Worm (Caenorhabditis elegans) whole organism, young adult: ENCODE measurements around the gene str-155.

Experiments used
- B0035.1 ChIP-seq: sonication (generic microtip); optimal IDR thresholded peaks from 2 replicates; lab custom pipeline; 2016; ENCODE audit warnings: missing genetic modification characterization, mild to moderate bottlenecking, missing compliant biosample characterization, missing genotype, missing genetic modification reagents
- B0261.1 ChIP-seq: sonication (generic microtip); optimal IDR thresholded peaks from 2 replicates; lab custom pipeline; 2016; ENCODE audit warnings: mild to moderate bottlenecking, missing genetic modification characterization, moderate library complexity, missing compliant biosample characterization
- B0336.3 ChIP-seq: fragments of 200-800 bp; sonication (Bioruptor generic); IDR thresholded peaks from 2 replicates; pipeline ENCODE4 v1.3.6; 2022; ENCODE audit warnings: missing genetic modification characterization, missing compliant biosample characterization
- C17E4.6 ChIP-seq: fragments of 200-800 bp; sonication (Bioruptor generic); IDR thresholded peaks from 2 replicates; pipeline ENCODE4 v1.3.6; 2022; ENCODE audit warnings: missing genetic modification reagents, missing genetic modification characterization, missing compliant biosample characterization
- F39B2.1 ChIP-seq: fragments of 200-800 bp; sonication (Bioruptor generic); IDR thresholded peaks from 2 replicates; pipeline ENCODE4 v1.3.6; 2022; ENCODE audit warnings: missing genetic modification reagents, missing genetic modification characterization, missing compliant biosample characterization
- F49E8.2 ChIP-seq: sonication (generic microtip); optimal IDR thresholded peaks from 3 replicates; lab custom pipeline; 2017; ENCODE audit warnings: missing genetic modification characterization, mild to moderate bottlenecking, missing compliant biosample characterization, antibody characterized with exemption, moderate library complexity; ENCODE audit not compliant: insufficient read depth
- F57A8.1 ChIP-seq: fragments of 200-800 bp; sonication (Bioruptor generic); optimal IDR thresholded peaks from 2 replicates; lab custom pipeline; 2018; ENCODE audit warnings: mild to moderate bottlenecking, missing genetic modification characterization, moderate library complexity, missing compliant biosample characterization
- F57C9.4 ChIP-seq: sonication (generic microtip); optimal IDR thresholded peaks from 2 replicates; lab custom pipeline; 2017; ENCODE audit warnings: mild to moderate bottlenecking, missing genetic modification characterization, missing compliant biosample characterization
- T26A5.8 ChIP-seq: sonication (generic microtip); optimal IDR thresholded peaks from 2 replicates; lab custom pipeline; 2016; ENCODE audit warnings: missing genetic modification characterization, missing compliant biosample characterization
- Y53F4B.3 ChIP-seq: fragments of 200-800 bp; sonication (Bioruptor generic); IDR thresholded peaks from 2 replicates; pipeline ENCODE4 v1.3.6; 2022; ENCODE audit warnings: missing genetic modification reagents, missing genetic modification characterization, missing compliant biosample characterization
- Y79H2A.3 ChIP-seq: fragments of 200-800 bp; sonication (Bioruptor generic); conservative IDR thresholded peaks from 2 replicates; pipeline ENCODE4 v1.3.6; 2022; ENCODE audit warnings: missing genetic modification reagents, missing genetic modification characterization, missing compliant biosample characterization
- ZK185.1 ChIP-seq: sonication (generic microtip); optimal IDR thresholded peaks from 2 replicates; lab custom pipeline; 2016; ENCODE audit warnings: mild to moderate bottlenecking, missing genetic modification characterization, missing compliant biosample characterization; ENCODE audit not compliant: poor library complexity, severe bottlenecking
- aptf-3 ChIP-seq: fragments of 200-800 bp; sonication (Bioruptor generic); IDR thresholded peaks from 2 replicates; pipeline ENCODE4 v1.3.6; 2022; ENCODE audit warnings: missing genetic modification characterization, missing compliant biosample characterization
- attf-5 ChIP-seq: fragments of 200-800 bp; sonication (Bioruptor generic); optimal IDR thresholded peaks from 2 replicates; lab custom pipeline; 2018; ENCODE audit warnings: mild to moderate bottlenecking, missing genetic modification characterization, missing compliant biosample characterization
- bed-2 ChIP-seq: fragments of 200-800 bp; sonication (Bioruptor generic); IDR thresholded peaks from 2 replicates; pipeline ENCODE4 v1.3.6; 2022; ENCODE audit warnings: missing genetic modification reagents, missing genetic modification characterization, missing compliant biosample characterization
- ceh-40 ChIP-seq: fragments of 200-800 bp; sonication (Bioruptor generic); IDR thresholded peaks from 2 replicates; pipeline ENCODE4 v1.3.6; 2022; ENCODE audit warnings: missing genetic modification characterization, missing compliant biosample characterization
- ceh-79 ChIP-seq: sonication (generic microtip); optimal IDR thresholded peaks from 2 replicates; lab custom pipeline; 2017; ENCODE audit warnings: mild to moderate bottlenecking, missing genetic modification characterization, missing compliant biosample characterization
- egl-18 ChIP-seq: fragments of 200-800 bp; sonication (Bioruptor generic); IDR thresholded peaks from 2 replicates; pipeline ENCODE4 v1.3.6; 2022; ENCODE audit warnings: missing genetic modification reagents, missing genetic modification characterization, missing compliant biosample characterization
- egl-44 ChIP-seq: fragments of 200-800 bp; sonication (Bioruptor generic); IDR thresholded peaks from 2 replicates; pipeline ENCODE4 v1.3.6; 2022; ENCODE audit warnings: missing genetic modification reagents, missing genetic modification characterization, missing compliant biosample characterization
- egrh-3 ChIP-seq: fragments of 200-800 bp; sonication (Bioruptor generic); IDR thresholded peaks from 2 replicates; pipeline ENCODE4 v1.3.6; 2022; ENCODE audit warnings: missing genetic modification reagents, missing genetic modification characterization, missing compliant biosample characterization
- ekl-4 ChIP-seq: fragments of 200-800 bp; sonication (Bioruptor generic); IDR thresholded peaks from 2 replicates; pipeline ENCODE4 v1.3.6; 2022; ENCODE audit warnings: missing genetic modification reagents, missing genetic modification characterization, missing compliant biosample characterization
- gei-17 ChIP-seq: fragments of 200-800 bp; sonication (Bioruptor generic); optimal IDR thresholded peaks from 2 replicates; lab custom pipeline; 2018; ENCODE audit warnings: mild to moderate bottlenecking, missing genetic modification characterization, missing compliant biosample characterization
- hlh-12 ChIP-seq: sonication (generic microtip); optimal IDR thresholded peaks from 2 replicates; lab custom pipeline; 2016; ENCODE audit warnings: missing genetic modification characterization, missing compliant biosample characterization
- hmg-20 ChIP-seq: fragments of 200-800 bp; sonication (Bioruptor generic); IDR thresholded peaks from 2 replicates; pipeline ENCODE4 v1.3.6; 2022; ENCODE audit warnings: missing genetic modification reagents, missing genetic modification characterization, missing compliant biosample characterization
- let-607 ChIP-seq, 2 experiments: fragments of 200-800 bp in 1 of 2; sonication (Bioruptor generic) in 1 of 2; sonication (generic microtip) in 1 of 2; optimal IDR thresholded peaks; 2 replicates each; lab custom pipeline; 2016 to 2018; ENCODE audit warnings: mild to moderate bottlenecking in 2 of 2, missing compliant biosample characterization in 2 of 2, missing genetic modification characterization in 2 of 2, moderate library complexity in 2 of 2, missing genotype in 1 of 2
- lin-26 ChIP-seq: fragments of 200-800 bp; sonication (Bioruptor generic); IDR thresholded peaks from 2 replicates; pipeline ENCODE4 v1.3.6; 2022; ENCODE audit warnings: missing genetic modification reagents, missing genetic modification characterization, missing compliant biosample characterization
- lin-35 ChIP-seq, 3 experiments: fragments of 150-350 bp in 2 of 3; sonication (generic microtip) in 1 of 3; optimal IDR thresholded peaks; 2 replicates each; lab custom pipeline; 2014 to 2018; ENCODE audit warnings: missing biosample characterization in 3 of 3, missing genetic modification characterization in 3 of 3, missing genetic modification reagents in 3 of 3
- lin-40 ChIP-seq: sonication (generic microtip); optimal IDR thresholded peaks from 2 replicates; lab custom pipeline; 2016; ENCODE audit warnings: missing genetic modification characterization, mild to moderate bottlenecking, missing compliant biosample characterization, missing genotype, missing genetic modification reagents
- lin-54 ChIP-seq: fragments of 200-800 bp; sonication (Bioruptor generic); optimal IDR thresholded peaks from 2 replicates; lab custom pipeline; 2018; ENCODE audit warnings: mild to moderate bottlenecking, missing genetic modification characterization, missing compliant biosample characterization
- madf-6 ChIP-seq: fragments of 200-800 bp; sonication (Bioruptor generic); IDR thresholded peaks from 2 replicates; pipeline ENCODE4 v1.3.6; 2022; ENCODE audit warnings: missing genetic modification reagents, missing genetic modification characterization, missing compliant biosample characterization
- madf-8 ChIP-seq: fragments of 200-800 bp; sonication (Bioruptor generic); conservative IDR thresholded peaks from 2 replicates; pipeline ENCODE4 v1.3.6; 2022; ENCODE audit warnings: missing genetic modification reagents, missing genetic modification characterization, missing compliant biosample characterization
- mcd-1 ChIP-seq: fragments of 200-800 bp; sonication (Bioruptor generic); IDR thresholded peaks from 2 replicates; pipeline ENCODE4 v1.3.6; 2022; ENCODE audit warnings: missing genetic modification reagents, missing genetic modification characterization, missing compliant biosample characterization
- mel-28 ChIP-seq: sonication (generic microtip); optimal IDR thresholded peaks from 2 replicates; lab custom pipeline; 2016; ENCODE audit warnings: borderline replicate concordance, mild to moderate bottlenecking, missing genetic modification characterization, missing compliant biosample characterization
- mxl-1 ChIP-seq: sonication (generic microtip); optimal IDR thresholded peaks from 2 replicates; lab custom pipeline; 2016; ENCODE audit warnings: missing genetic modification characterization, missing compliant biosample characterization
- nfya-2 ChIP-seq: fragments of 200-800 bp; sonication (Bioruptor generic); IDR thresholded peaks from 2 replicates; pipeline ENCODE4 v1.3.6; 2022; ENCODE audit warnings: missing genetic modification reagents, missing genetic modification characterization, missing compliant biosample characterization
- nhr-120 ChIP-seq: fragments of 200-800 bp; sonication (Bioruptor generic); IDR thresholded peaks from 2 replicates; pipeline ENCODE4 v1.3.6; 2022; ENCODE audit warnings: missing genetic modification characterization, missing compliant biosample characterization
- pbrm-1 ChIP-seq: fragments of 200-800 bp; sonication (Bioruptor generic); IDR thresholded peaks from 2 replicates; pipeline ENCODE4 v1.3.6; 2022; ENCODE audit warnings: missing genetic modification reagents, missing genetic modification characterization, missing compliant biosample characterization
- rec-8 ChIP-seq, 2 experiments: sonication (generic microtip); optimal IDR thresholded peaks; 2 replicates each; lab custom pipeline; 2016; ENCODE audit warnings: mild to moderate bottlenecking in 2 of 2, missing genetic modification characterization in 2 of 2, missing genetic modification reagents in 2 of 2, missing genotype in 2 of 2, missing biosample characterization in 1 of 2, missing compliant biosample characterization in 1 of 2, moderate library complexity in 1 of 2
- repo-1 ChIP-seq: sonication (generic microtip); optimal IDR thresholded peaks from 2 replicates; lab custom pipeline; 2017; ENCODE audit warnings: mild to moderate bottlenecking, missing genetic modification characterization, missing compliant biosample characterization
- sea-2 ChIP-seq: fragments of 200-800 bp; sonication (Bioruptor generic); IDR thresholded peaks from 2 replicates; pipeline ENCODE4 v1.3.6; 2022; ENCODE audit warnings: missing genetic modification characterization, missing compliant biosample characterization
- snpc-1.3 ChIP-seq: sonication (generic microtip); optimal IDR thresholded peaks from 2 replicates; lab custom pipeline; 2017; ENCODE audit warnings: missing genetic modification characterization, mild to moderate bottlenecking, missing compliant biosample characterization, antibody characterized with exemption, moderate library complexity, missing genotype, missing genetic modification reagents; ENCODE audit not compliant: insufficient read depth
- tbp1 ChIP-seq: fragments of 200-800 bp; sonication (Bioruptor generic); optimal IDR thresholded peaks from 2 replicates; lab custom pipeline; 2018; ENCODE audit warnings: mild to moderate bottlenecking, missing genetic modification characterization, missing compliant biosample characterization
- tbx-9 ChIP-seq: sonication (generic microtip); optimal IDR thresholded peaks from 2 replicates; lab custom pipeline; 2016; ENCODE audit warnings: borderline replicate concordance, missing genetic modification characterization, inconsistent platforms, missing compliant biosample characterization
- tlf-1 ChIP-seq: fragments of 200-800 bp; sonication (Bioruptor generic); optimal IDR thresholded peaks from 2 replicates; lab custom pipeline; 2018; ENCODE audit warnings: mild to moderate bottlenecking, missing genetic modification characterization, missing compliant biosample characterization
- unc-62 ChIP-seq: fragments of 150-350 bp; optimal IDR thresholded peaks from 2 replicates; lab custom pipeline; 2014; ENCODE audit warnings: missing biosample characterization, missing genetic modification reagents, missing genetic modification characterization
- ztf-18 ChIP-seq: sonication (generic microtip); optimal IDR thresholded peaks from 2 replicates; lab custom pipeline; 2016; ENCODE audit warnings: missing genotype, mild to moderate bottlenecking, missing genetic modification characterization, missing compliant biosample characterization
- ztf-28 ChIP-seq: fragments of 200-800 bp; sonication (Bioruptor generic); IDR thresholded peaks from 2 replicates; pipeline ENCODE4 v1.3.6; 2022; ENCODE audit warnings: missing genetic modification reagents, missing genetic modification characterization, missing compliant biosample characterization
- ztf-6 ChIP-seq: fragments of 200-800 bp; sonication (Bioruptor generic); IDR thresholded peaks from 2 replicates; pipeline ENCODE4 v1.3.6; 2022; ENCODE audit warnings: missing genetic modification reagents, missing genetic modification characterization, missing compliant biosample characterization

str-155 gene

ce11 chrIV:4930754-4931322 lies 15.0 kb downstream of the str-155 start (continued):
- TF ChIP-seq lin-26 (GFP tag; lab: Robert Waterston, UW) (peak; percentile 91), ztf-18 (tag; lab: Kevin White, UChicago) (peak; percentile 69), rec-8 (tag; optimal IDR thresholded peaks at IDR 0.05; lab: Kevin White, UChicago) (no peak), let-607 (tag; optimal IDR thresholded peaks at IDR 0.05; lab: Kevin White, UChicago) (peak in 1 of 2 experiments; percentile 39), unc-62 (GFP tag; lab: Kevin White, UChicago) (no peak), attf-5 (GFP tag; lab: Kevin White, UChicago) (no peak), hlh-12 (tag; lab: Kevin White, UChicago) (peak; percentile 56), tbp1 (GFP tag; lab: Kevin White, UChicago) (peak; percentile 83), B0035.1 (no peak), F49E8.2 (tag; lab: Kevin White, UChicago) (peak; percentile 71), aptf-3 (GFP tag; lab: Robert Waterston, UW) (0 out of 2 replicates have a peak, but pooled peaks have one; percentile 57), sea-2 (GFP tag; lab: Robert Waterston, UW) (no peak), tbx-9 (no peak), egl-18 (no peak), mel-28 (no peak), snpc-1.3 (tag; lab: Kevin White, UChicago) (peak; percentile 59), ztf-6 (GFP tag; lab: Robert Waterston, UW) (no peak), ZK185.1 (peak; percentile 19), F57C9.4 (tag; lab: Kevin White, UChicago) (no peak), ceh-79 (no peak), lin-54 (GFP tag; lab: Kevin White, UChicago) (no peak), F39B2.1 (GFP tag; lab: Robert Waterston, UW) (no peak), lin-35 (GFP tag; optimal IDR thresholded peaks at IDR 0.05; lab: Kevin White, UChicago) (no peak), egl-44 (GFP tag; lab: Robert Waterston, UW) (peak; percentile 39; the same call in 1 of the 2 replicates), B0261.1 (tag; lab: Kevin White, UChicago) (peak; percentile 61), repo-1 (tag; lab: Kevin White, UChicago) (no peak), T26A5.8 (tag; lab: Kevin White, UChicago) (no peak), Y53F4B.3 (GFP tag; lab: Robert Waterston, UW) (no peak), nfya-2 (GFP tag; lab: Robert Waterston, UW) (no peak), ztf-28 (GFP tag; lab: Robert Waterston, UW) (no peak), bed-2 (GFP tag; lab: Robert Waterston, UW) (no peak), tlf-1 (peak; percentile 11), nhr-120 (GFP tag; lab: Robert Waterston, UW) (0 out of 2 replicates have a peak, but pooled peaks have one; percentile 49), ekl-4 (no peak; the same call in 1 of the 2 replicates), madf-6 (GFP tag; lab: Robert Waterston, UW) (no peak; the same call in 1 of the 2 replicates), B0336.3 (GFP tag; lab: Robert Waterston, UW) (no peak), mxl-1 (tag; lab: Kevin White, UChicago) (peak; percentile 30), egrh-3 (GFP tag; lab: Robert Waterston, UW) (no peak), hmg-20 (GFP tag; lab: Robert Waterston, UW) (peak; percentile 73), ceh-40 (GFP tag; lab: Robert Waterston, UW) (peak; percentile 65; the same call in 1 of the 2 replicates), pbrm-1 (GFP tag; lab: Robert Waterston, UW) (no peak), gei-17 (GFP tag; lab: Kevin White, UChicago) (no peak), Y79H2A.3 (no peak), C17E4.6 (peak; percentile 48; the same call in 1 of the 2 replicates), F57A8.1 (no peak), lin-40 (tag; lab: Kevin White, UChicago) (no peak), madf-8 (GFP tag; lab: Robert Waterston, UW) (no peak), mcd-1 (GFP tag; lab: Robert Waterston, UW) (no peak)
